Worm (Caenorhabditis elegans): ENCODE results near the gene F40G12.2.
"Not testable (repeated sequence)": the region's sequence is repeated elsewhere in the genome, so short reads cannot be mapped to it uniquely, and the experiment has no call there.

The F40G12.2 gene

DNA sequence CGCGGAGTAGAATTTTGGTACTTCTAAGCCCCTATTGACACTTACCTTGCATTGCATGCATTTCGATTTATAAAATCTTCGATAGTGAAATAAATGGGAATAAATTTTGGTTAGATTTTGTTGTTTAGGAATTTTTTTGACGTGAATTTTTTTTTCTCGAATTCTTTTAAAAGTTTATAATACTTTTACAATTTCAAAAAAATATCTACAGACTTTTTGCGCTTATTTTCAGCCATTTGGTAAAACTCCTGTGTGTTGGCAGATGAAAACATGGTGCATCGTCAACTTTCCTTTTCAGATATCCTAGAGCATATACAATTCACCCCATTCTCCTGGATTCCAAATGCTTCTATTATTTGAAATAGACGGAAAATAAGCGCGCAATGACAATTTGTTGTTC, 29.9 kb upstream of the F40G12.2 start, which contains the start of gene F14D7.18:
Gene F14D7.18 (minus strand): TSS at position 101 of the 400 bp plus-strand sequence.
- TF ChIP-seq flt-1 (GFP tag; IDR thresholded peaks at IDR 0.05) (no peak), ztf-29 (GFP tag; IDR thresholded peaks at IDR 0.05) (no peak), cog-1 (tag; optimal IDR thresholded peaks at IDR 0.05) (no peak), tab-1 (GFP tag; IDR thresholded peaks at IDR 0.05) (no peak), ztf-23 (GFP tag; IDR thresholded peaks at IDR 0.05) (no peak), med-1 (GFP tag; optimal IDR thresholded peaks at IDR 0.05; ENCODE audit: insufficient read depth) (no peak), T22C8.4 (GFP tag; IDR thresholded peaks at IDR 0.05) (no peak), klf-2 (GFP tag; conservative IDR thresholded peaks at IDR 0.05) (no peak), ref-1 (GFP tag; conservative IDR thresholded peaks at IDR 0.05) (no peak)

DNA sequence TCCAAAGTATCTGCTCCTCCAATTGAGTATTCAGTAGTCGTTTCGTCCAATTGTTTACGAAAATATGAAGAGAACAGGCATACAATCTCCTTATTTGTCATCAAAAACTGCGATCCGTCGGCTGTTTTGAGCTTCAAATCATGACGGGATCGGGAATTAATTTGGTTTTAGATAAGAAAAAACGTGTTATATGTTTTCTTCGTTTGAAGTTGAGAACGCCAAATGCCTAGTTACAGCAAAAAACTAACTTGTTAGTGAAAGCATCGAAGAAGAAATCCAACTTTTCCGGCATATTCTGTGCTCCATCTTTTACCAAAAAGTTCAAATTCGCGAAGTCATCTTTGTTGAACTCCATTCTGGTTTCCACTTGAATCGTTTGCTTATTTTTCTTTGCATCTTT, 28.6 kb upstream of the F40G12.2 start, which contains the start of gene F14D7.1:
Gene F14D7.1 (minus strand): TSS at position 101 of the 400 bp plus-strand sequence.
- TF ChIP-seq cog-1 (tag; optimal IDR thresholded peaks at IDR 0.05): no peak
- TF ChIP-seq ref-1 (GFP tag; conservative IDR thresholded peaks at IDR 0.05): no peak
- TF ChIP-seq med-1 (GFP tag; optimal IDR thresholded peaks at IDR 0.05; ENCODE audit: insufficient read depth): no peak
- TF ChIP-seq tab-1 (GFP tag; IDR thresholded peaks at IDR 0.05): no peak
- TF ChIP-seq ztf-29 (GFP tag; IDR thresholded peaks at IDR 0.05): no peak
- no peak for TF ChIP-seq flt-1 (GFP tag; IDR thresholded peaks at IDR 0.05)
- no peak for TF ChIP-seq T22C8.4 (GFP tag; IDR thresholded peaks at IDR 0.05)

DNA sequence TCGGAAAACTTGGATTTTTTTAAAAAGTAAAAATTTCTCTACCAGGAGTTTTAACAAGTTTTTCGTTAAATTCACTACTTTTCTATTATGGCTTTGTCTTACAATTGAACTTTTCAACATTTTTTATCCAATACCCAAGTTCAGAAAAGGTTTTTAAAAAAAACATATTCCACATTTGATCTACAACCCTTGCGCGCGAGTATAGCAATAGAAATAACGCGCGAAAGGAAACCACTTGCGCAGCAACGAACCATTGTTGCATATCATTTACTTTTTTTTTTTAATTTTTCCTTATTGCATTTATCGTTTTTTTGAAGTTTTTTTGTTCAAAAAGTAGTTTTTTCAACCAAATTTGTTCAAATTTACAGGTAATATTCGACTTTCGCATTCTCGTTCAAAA, 25.1 kb upstream of the F40G12.2 start, which contains the start of gene F40G12.11:
Gene F40G12.11 (plus strand): TSS at position 369 of the 400 bp plus-strand sequence.
- TF ChIP-seq ztf-23 (GFP tag; IDR thresholded peaks at IDR 0.05) (no peak), flt-1 (GFP tag; IDR thresholded peaks at IDR 0.05) (no peak), med-1 (GFP tag; optimal IDR thresholded peaks at IDR 0.05; ENCODE audit: insufficient read depth) (no peak), T22C8.4 (GFP tag; IDR thresholded peaks at IDR 0.05) (no peak), ztf-29 (GFP tag; IDR thresholded peaks at IDR 0.05) (no peak), tab-1 (GFP tag; IDR thresholded peaks at IDR 0.05) (no peak), cog-1 (tag; optimal IDR thresholded peaks at IDR 0.05) (no peak), klf-2 (GFP tag; conservative IDR thresholded peaks at IDR 0.05) (no peak), ref-1 (GFP tag; conservative IDR thresholded peaks at IDR 0.05) (no peak)

- no peak for TF ChIP-seq cog-1 (tag; optimal IDR thresholded peaks at IDR 0.05)
- no peak for TF ChIP-seq T22C8.4 (GFP tag; IDR thresholded peaks at IDR 0.05)
- no peak for TF ChIP-seq med-1 (GFP tag; optimal IDR thresholded peaks at IDR 0.05; ENCODE audit: insufficient read depth)
- TF ChIP-seq klf-2 (GFP tag; conservative IDR thresholded peaks at IDR 0.05): no peak
- TF ChIP-seq flt-1 (GFP tag; IDR thresholded peaks at IDR 0.05): no peak
- TF ChIP-seq ztf-23 (GFP tag; IDR thresholded peaks at IDR 0.05): no peak
- TF ChIP-seq tab-1 (GFP tag; IDR thresholded peaks at IDR 0.05): no peak
- TF ChIP-seq ref-1 (GFP tag; conservative IDR thresholded peaks at IDR 0.05): no peak
These were observed 22.5 kb upstream of the F40G12.2 start, which contains the start of gene F40G12.10 for ce11 chrV:14283241-14283640. Gene F40G12.10, plus strand, starts transcription at chrV:14283541.

- no peak for TF ChIP-seq cog-1 (tag; optimal IDR thresholded peaks at IDR 0.05)
- TF ChIP-seq klf-2 (GFP tag; conservative IDR thresholded peaks at IDR 0.05): no peak
- TF ChIP-seq ref-1 (GFP tag; conservative IDR thresholded peaks at IDR 0.05): no peak
- TF ChIP-seq med-1 (GFP tag; optimal IDR thresholded peaks at IDR 0.05; ENCODE audit: insufficient read depth): no peak
- no peak for TF ChIP-seq ztf-23 (GFP tag; IDR thresholded peaks at IDR 0.05)
- TF ChIP-seq T22C8.4 (GFP tag; IDR thresholded peaks at IDR 0.05): no peak
- TF ChIP-seq ztf-29 (GFP tag; IDR thresholded peaks at IDR 0.05): no peak
- TF ChIP-seq flt-1 (GFP tag; IDR thresholded peaks at IDR 0.05): no peak
- TF ChIP-seq tab-1 (GFP tag; IDR thresholded peaks at IDR 0.05): no peak
These were observed 21.5 kb upstream of the F40G12.2 start, which contains the start of the genes srt-74 and F40G12.9 for ce11 chrV:14282222-14282709. Gene srt-74, minus strand, starts transcription at chrV:14282322. Gene F40G12.9, plus strand, starts transcription at chrV:14282659.

ce11 chrV:14279777-14280176, 19.0 kb upstream of the F40G12.2 start, which contains the start of gene srt-33:
Gene srt-33, minus strand, starts transcription at chrV:14279877.
- TF ChIP-seq ztf-23 (GFP tag; IDR thresholded peaks at IDR 0.05) (no peak), klf-2 (GFP tag; conservative IDR thresholded peaks at IDR 0.05) (no peak), cog-1 (tag; optimal IDR thresholded peaks at IDR 0.05) (no peak), ztf-29 (GFP tag; IDR thresholded peaks at IDR 0.05) (no peak), flt-1 (GFP tag; IDR thresholded peaks at IDR 0.05) (no peak), tab-1 (GFP tag; IDR thresholded peaks at IDR 0.05) (no peak), med-1 (GFP tag; optimal IDR thresholded peaks at IDR 0.05; ENCODE audit: insufficient read depth) (no peak), ref-1 (GFP tag; conservative IDR thresholded peaks at IDR 0.05) (no peak), T22C8.4 (GFP tag; IDR thresholded peaks at IDR 0.05) (no peak)

ce11 chrV:14274268-14274667, 13.5 kb upstream of the F40G12.2 start, which contains the start of gene F40G12.7:
Gene F40G12.7, plus strand, starts transcription at chrV:14274568.
- TF ChIP-seq ztf-29 (GFP tag; IDR thresholded peaks at IDR 0.05); med-1 (GFP tag; optimal IDR thresholded peaks at IDR 0.05; ENCODE audit: insufficient read depth); ztf-23 (GFP tag; IDR thresholded peaks at IDR 0.05): not testable (repeated sequence)

DNA sequence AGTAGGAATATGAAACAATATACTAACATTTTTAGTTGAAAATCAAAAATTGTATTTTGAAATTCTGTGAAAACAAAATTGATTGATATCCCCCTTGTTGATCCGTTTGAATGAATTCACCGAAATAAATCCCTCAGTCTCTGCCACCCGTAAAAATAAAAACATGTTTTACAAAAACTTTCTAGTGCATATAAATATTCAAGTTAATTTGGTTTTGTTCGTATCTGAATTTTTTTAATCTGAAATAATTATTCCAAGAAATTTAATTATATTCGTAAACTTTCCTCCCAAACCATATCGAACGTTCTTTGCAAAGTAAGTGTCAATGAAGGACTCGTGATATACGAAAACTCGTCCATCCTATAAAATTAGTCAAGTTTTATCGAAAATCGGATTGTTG, 12.3 kb upstream of the F40G12.2 start, which contains the start of gene F40G12.6:
Gene F40G12.6 (minus strand): TSS at position 101 of the 400 bp plus-strand sequence.
- no peak for TF ChIP-seq flt-1 (GFP tag; IDR thresholded peaks at IDR 0.05)
- TF ChIP-seq T22C8.4 (GFP tag; IDR thresholded peaks at IDR 0.05): no peak
- no peak for TF ChIP-seq tab-1 (GFP tag; IDR thresholded peaks at IDR 0.05)
- TF ChIP-seq med-1 (GFP tag; optimal IDR thresholded peaks at IDR 0.05; ENCODE audit: insufficient read depth): no peak
- no peak for TF ChIP-seq ztf-29 (GFP tag; IDR thresholded peaks at IDR 0.05)
- no peak for TF ChIP-seq cog-1 (tag; optimal IDR thresholded peaks at IDR 0.05)
- no peak for TF ChIP-seq klf-2 (GFP tag; conservative IDR thresholded peaks at IDR 0.05)
- no peak for TF ChIP-seq ztf-23 (GFP tag; IDR thresholded peaks at IDR 0.05)
- TF ChIP-seq ref-1 (GFP tag; conservative IDR thresholded peaks at IDR 0.05): no peak

DNA sequence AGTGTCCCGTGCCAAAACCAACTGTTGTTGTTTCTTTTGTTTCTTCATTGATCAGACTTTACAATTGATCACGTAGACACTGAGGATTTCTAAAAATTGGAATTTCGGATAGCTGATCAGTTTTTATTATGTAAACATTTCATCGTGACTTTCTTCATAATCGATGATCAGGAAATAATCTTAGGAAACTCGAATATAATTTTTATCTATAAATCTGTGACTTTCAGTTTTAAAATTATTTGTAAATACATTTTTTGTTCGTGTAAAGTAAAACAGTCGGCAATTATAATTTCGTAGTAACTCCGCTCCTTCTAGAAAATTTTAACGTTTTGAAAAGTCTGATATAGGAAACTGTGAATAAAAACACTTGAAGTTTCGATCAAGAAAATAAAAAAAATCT, 10.0 kb upstream of the F40G12.2 start, which contains the start of gene F40G12.5:
Gene F40G12.5 (minus strand): TSS at position 101 of the 400 bp plus-strand sequence.
- TF ChIP-seq klf-2 (GFP tag; conservative IDR thresholded peaks at IDR 0.05) (no peak), ref-1 (GFP tag; conservative IDR thresholded peaks at IDR 0.05) (no peak), ztf-29 (GFP tag; IDR thresholded peaks at IDR 0.05) (no peak), cog-1 (tag; optimal IDR thresholded peaks at IDR 0.05) (no peak), flt-1 (GFP tag; IDR thresholded peaks at IDR 0.05) (no peak)

Data from whole organism, midembryonic.